ENCODE assay signal across 1 fruit fly cellular context in genomic region chr3R:13319873-13320272, dm6.
A peak's percentile ranks its signal among the peaks of the same experiment; 100 is the strongest.
TF ChIP-seq lines count a peak whose summit lies in the region.

No protein-coding gene starts in this region.

TF ChIP-seq in whole organism, embryonic, 481 proteins besides CTCF, POLR2A, EP300 and RAD21 (continued from another document):
- TF ChIP-seq tll (GFP tag; optimal IDR thresholded peaks at IDR 0.05; lab: Kevin White, UChicago) (no peak), Mes4 (GFP tag; optimal IDR thresholded peaks at IDR 0.05; lab: Kevin White, UChicago) (peak; percentile 30), Ets97D (GFP tag; optimal IDR thresholded peaks at IDR 0.05; lab: Kevin White, UChicago) (peak; percentile 96), PHDP (tag; optimal IDR thresholded peaks at IDR 0.05; lab: Kevin White, UChicago) (peak; percentile 52), ci (GFP tag; IDR thresholded peaks at IDR 0.05; lab: Robert Waterston, UW) (peak; percentile 85), CG13775 (GFP tag; optimal IDR thresholded peaks at IDR 0.05; lab: Kevin White, UChicago) (peak; percentile 16), CG18619 (GFP tag; optimal IDR thresholded peaks at IDR 0.05; lab: Kevin White, UChicago) (peak; percentile 21), Vsx1 (GFP tag; optimal IDR thresholded peaks at IDR 0.05; lab: Kevin White, UChicago) (no peak), CG11696 (GFP tag; IDR thresholded peaks at IDR 0.05; lab: Robert Waterston, UW) (peak; percentile 67), CG10979 (tag; optimal IDR thresholded peaks at IDR 0.05; lab: Kevin White, UChicago) (no peak), NfI (GFP tag; optimal IDR thresholded peaks at IDR 0.05; lab: Kevin White, UChicago) (peak; percentile 66), CG10209 (GFP tag; optimal IDR thresholded peaks at IDR 0.05; lab: Kevin White, UChicago) (peak; percentile 5), Rx (GFP tag; IDR thresholded peaks at IDR 0.05; lab: Robert Waterston, UW) (0 out of 2 replicates have a peak, but pooled peaks have one; percentile 5), sr (GFP tag; IDR thresholded peaks at IDR 0.05; lab: Robert Waterston, UW) (peak; percentile 24; the same call in 1 of the 3 replicates), fd3F (GFP tag; optimal IDR thresholded peaks at IDR 0.05; lab: Kevin White, UChicago) (peak; percentile 15), CG34224 (GFP tag; IDR thresholded peaks at IDR 0.05; lab: Robert Waterston, UW; ENCODE audit: partially characterized antibody) (no peak), gce (GFP tag; IDR thresholded peaks at IDR 0.05; lab: Robert Waterston, UW) (peak; percentile 69; the same call in 2 of the 3 replicates), NC2α (GFP tag; optimal IDR thresholded peaks at IDR 0.05; lab: Kevin White, UChicago) (no peak), CG8478 (optimal IDR thresholded peaks at IDR 0.05; lab: Kevin White, UChicago) (no peak), Fer3 (tag; optimal IDR thresholded peaks at IDR 0.05; lab: Kevin White, UChicago) (peak; percentile 19), ash1 (GFP tag; optimal IDR thresholded peaks at IDR 0.05; lab: Kevin White, UChicago) (no peak), Meics (GFP tag; optimal IDR thresholded peaks at IDR 0.05; lab: Kevin White, UChicago) (peak; percentile 31), stc (GFP tag; IDR thresholded peaks at IDR 0.05; lab: Robert Waterston, UW) (peak; percentile 57; the same call in 1 of the 2 replicates), z (GFP tag; IDR thresholded peaks at IDR 0.05; lab: Robert Waterston, UW) (peak; percentile 51; the same call in 1 of the 3 replicates), CG15479 (GFP tag; optimal IDR thresholded peaks at IDR 0.05; lab: Kevin White, UChicago) (no peak), dysf (GFP tag; IDR thresholded peaks at IDR 0.05; lab: Robert Waterston, UW) (peak; percentile 16; the same call in 1 of the 3 replicates), Hsf (GFP tag; optimal IDR thresholded peaks at IDR 0.05; lab: Kevin White, UChicago) (peak; percentile 4), CoRest (tag; optimal IDR thresholded peaks at IDR 0.05; lab: Kevin White, UChicago) (peak; percentile 2), Opbp (GFP tag; IDR thresholded peaks at IDR 0.05; lab: Robert Waterston, UW; ENCODE audit: partially characterized antibody) (no peak), Eip74EF (GFP tag; optimal IDR thresholded peaks at IDR 0.05; lab: Kevin White, UChicago) (peak in 1 of 2 experiments; percentile 23), Med (GFP tag; lab: Kevin White, UChicago) (peak; percentile 92), peb (GFP tag; IDR thresholded peaks at IDR 0.05; lab: Robert Waterston, UW) (0 out of 2 replicates have a peak, but pooled peaks have one; percentile 11), ttk (GFP tag; IDR thresholded peaks at IDR 0.05; lab: Robert Waterston, UW) (peak; percentile 30; the same call in 1 of the 2 replicates), hb (GFP tag; IDR thresholded peaks at IDR 0.05; lab: Robert Waterston, UW; ENCODE audit: partially characterized antibody) (no peak), Lhr (GFP tag; optimal IDR thresholded peaks at IDR 0.05; lab: Kevin White, UChicago) (peak; percentile 4), maf-S (GFP tag; optimal IDR thresholded peaks at IDR 0.05; lab: Kevin White, UChicago) (no peak), sens-2 (GFP tag; IDR thresholded peaks at IDR 0.05; lab: Robert Waterston, UW) (peak; percentile 16; the same call in 1 of the 2 replicates), CG17912 (GFP tag; optimal IDR thresholded peaks at IDR 0.05; lab: Kevin White, UChicago) (peak; percentile 8), gcm (GFP tag; optimal IDR thresholded peaks at IDR 0.05; lab: Kevin White, UChicago) (no peak), CG12219 (GFP tag; optimal IDR thresholded peaks at IDR 0.05; lab: Kevin White, UChicago) (peak; percentile 54), CG31441 (GFP tag; IDR thresholded peaks at IDR 0.05; lab: Robert Waterston, UW) (peak; percentile 42), Oaz (GFP tag; IDR thresholded peaks at IDR 0.05; lab: Robert Waterston, UW) (0 out of 2 replicates have a peak, but pooled peaks have one; percentile 20), CG6683 (GFP tag; optimal IDR thresholded peaks at IDR 0.05; lab: Kevin White, UChicago) (no peak), CG12744 (GFP tag; optimal IDR thresholded peaks at IDR 0.05; lab: Kevin White, UChicago) (peak; percentile 31), CG7839 (tag; optimal IDR thresholded peaks at IDR 0.05; lab: Kevin White, UChicago) (peak; percentile 39), ind (GFP tag; optimal IDR thresholded peaks at IDR 0.05; lab: Kevin White, UChicago) (no peak), CG12659 (GFP tag; optimal IDR thresholded peaks at IDR 0.05; lab: Kevin White, UChicago) (peak; percentile 8), Rfx (GFP tag; IDR thresholded peaks at IDR 0.05; lab: Robert Waterston, UW) (peak; percentile 24; the same call in 1 of the 2 replicates), CG4424 (GFP tag; optimal IDR thresholded peaks at IDR 0.05; lab: Kevin White, UChicago) (peak; percentile 20), CG17385 (GFP tag; optimal IDR thresholded peaks at IDR 0.05; lab: Kevin White, UChicago) (peak; percentile 41), CG6689 (GFP tag; IDR thresholded peaks at IDR 0.05; lab: Robert Waterston, UW) (0 out of 2 replicates have a peak, but pooled peaks have one; percentile 25), CG6813 (GFP tag; optimal IDR thresholded peaks at IDR 0.05; lab: Kevin White, UChicago) (peak; percentile 20)
TF ChIP-seq in whole organism, embryonic: peak in this region for 50.
